Worm (Caenorhabditis elegans): Measurements from ENCODE around the gene bar-1.

The bar-1 gene

ce11 chrX:7131206-7131605 lies 39.2 kb downstream of the bar-1 start:
- TF ChIP-seq klf-2 (GFP tag; conservative IDR thresholded peaks at IDR 0.05) (no peak), cog-1 (tag; optimal IDR thresholded peaks at IDR 0.05) (no peak), flt-1 (GFP tag; IDR thresholded peaks at IDR 0.05) (no peak), ztf-29 (GFP tag; IDR thresholded peaks at IDR 0.05) (no peak), ztf-23 (GFP tag; IDR thresholded peaks at IDR 0.05) (no peak), T22C8.4 (GFP tag; IDR thresholded peaks at IDR 0.05) (no peak), med-1 (GFP tag; optimal IDR thresholded peaks at IDR 0.05; ENCODE audit: insufficient read depth) (no peak), tab-1 (GFP tag; IDR thresholded peaks at IDR 0.05) (no peak)

DNA sequence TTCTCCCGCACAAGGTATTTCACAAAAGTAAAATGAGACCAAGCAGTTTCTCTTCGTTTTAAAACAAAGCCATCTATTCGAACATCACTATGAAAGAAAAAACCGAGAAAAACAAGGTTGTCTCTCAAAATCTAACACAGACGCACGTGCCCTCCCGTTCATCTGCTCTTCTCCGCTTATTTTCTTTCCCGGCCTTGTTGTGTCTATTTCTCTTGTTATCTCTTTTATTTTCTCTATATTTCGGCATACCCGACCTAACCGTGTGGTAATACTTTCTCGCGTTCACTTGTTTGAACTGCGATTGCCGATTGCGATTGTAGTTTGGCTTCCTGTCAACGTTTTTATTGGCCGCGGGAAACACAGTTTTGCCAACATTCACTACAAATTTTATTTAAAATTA lies 41.0 kb downstream of the bar-1 start:
- TF ChIP-seq ref-1 (GFP tag; conservative IDR thresholded peaks at IDR 0.05) (0 out of 2 replicates have a peak, but pooled peaks have one; percentile 5), cog-1 (tag; optimal IDR thresholded peaks at IDR 0.05) (no peak)

- TF ChIP-seq ref-1 (GFP tag; conservative IDR thresholded peaks at IDR 0.05) (no peak), klf-2 (GFP tag; conservative IDR thresholded peaks at IDR 0.05) (no peak), cog-1 (tag; optimal IDR thresholded peaks at IDR 0.05) (no peak), flt-1 (GFP tag; IDR thresholded peaks at IDR 0.05) (no peak), ztf-29 (GFP tag; IDR thresholded peaks at IDR 0.05) (no peak), T22C8.4 (GFP tag; IDR thresholded peaks at IDR 0.05) (no peak), med-1 (GFP tag; optimal IDR thresholded peaks at IDR 0.05; ENCODE audit: insufficient read depth) (no peak), tab-1 (GFP tag; IDR thresholded peaks at IDR 0.05) (no peak)
Measured at ce11 chrX:7128615-7129014, 41.8 kb downstream of the bar-1 start.

- TF ChIP-seq ztf-29 (GFP tag; IDR thresholded peaks at IDR 0.05), result no peak
- no peak for TF ChIP-seq tab-1 (GFP tag; IDR thresholded peaks at IDR 0.05)
- no peak for TF ChIP-seq cog-1 (tag; optimal IDR thresholded peaks at IDR 0.05)
- no peak for TF ChIP-seq med-1 (GFP tag; optimal IDR thresholded peaks at IDR 0.05; ENCODE audit: insufficient read depth)
- TF ChIP-seq klf-2 (GFP tag; conservative IDR thresholded peaks at IDR 0.05), result no peak
- no peak for TF ChIP-seq ztf-23 (GFP tag; IDR thresholded peaks at IDR 0.05)
- TF ChIP-seq flt-1 (GFP tag; IDR thresholded peaks at IDR 0.05), result no peak
- TF ChIP-seq T22C8.4 (GFP tag; IDR thresholded peaks at IDR 0.05), result no peak
- no peak for TF ChIP-seq ref-1 (GFP tag; conservative IDR thresholded peaks at IDR 0.05)
Measured at ce11 chrX:7126348-7126747, 44.1 kb downstream of the bar-1 start, which contains the start of gene ist-1. Gene ist-1 (plus strand): TSS chrX:7126648.

- TF ChIP-seq tab-1 (GFP tag; IDR thresholded peaks at IDR 0.05) (no peak), ztf-29 (GFP tag; IDR thresholded peaks at IDR 0.05) (no peak), klf-2 (GFP tag; conservative IDR thresholded peaks at IDR 0.05) (no peak), ztf-23 (GFP tag; IDR thresholded peaks at IDR 0.05) (no peak), med-1 (GFP tag; optimal IDR thresholded peaks at IDR 0.05; ENCODE audit: insufficient read depth) (no peak), T22C8.4 (GFP tag; IDR thresholded peaks at IDR 0.05) (no peak), cog-1 (tag; optimal IDR thresholded peaks at IDR 0.05) (no peak), flt-1 (GFP tag; IDR thresholded peaks at IDR 0.05) (no peak), ref-1 (GFP tag; conservative IDR thresholded peaks at IDR 0.05) (no peak)
Measured at ce11 chrX:7125178-7125577, 45.2 kb downstream of the bar-1 start.

DNA sequence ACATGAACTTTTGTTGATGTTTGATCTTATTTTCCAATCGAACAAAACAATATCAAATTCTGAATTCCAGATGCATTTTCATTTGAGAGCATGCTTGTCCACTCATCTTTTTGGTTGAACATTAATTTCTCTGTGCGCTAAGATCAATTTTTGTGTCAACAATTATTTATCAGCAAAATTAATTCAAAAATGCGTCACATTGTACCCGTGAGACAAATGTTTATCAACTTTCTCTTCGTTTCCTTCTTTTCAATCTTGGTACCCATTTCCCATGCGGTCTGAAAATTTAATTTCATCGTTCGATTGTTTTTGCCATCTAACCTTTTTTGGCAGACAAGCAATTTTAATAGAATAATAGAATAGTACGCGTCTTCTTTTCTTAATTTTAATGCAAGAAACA lies 46.4 kb downstream of the bar-1 start:
- TF ChIP-seq ztf-29 (GFP tag; IDR thresholded peaks at IDR 0.05) (no peak), T22C8.4 (GFP tag; IDR thresholded peaks at IDR 0.05) (no peak), cog-1 (tag; optimal IDR thresholded peaks at IDR 0.05) (no peak), ref-1 (GFP tag; conservative IDR thresholded peaks at IDR 0.05) (no peak), tab-1 (GFP tag; IDR thresholded peaks at IDR 0.05) (no peak), flt-1 (GFP tag; IDR thresholded peaks at IDR 0.05) (no peak), klf-2 (GFP tag; conservative IDR thresholded peaks at IDR 0.05) (no peak), med-1 (GFP tag; optimal IDR thresholded peaks at IDR 0.05; ENCODE audit: insufficient read depth) (no peak), ztf-23 (GFP tag; IDR thresholded peaks at IDR 0.05) (no peak)

ce11 chrX:7122655-7123054 lies 47.8 kb downstream of the bar-1 start:
- TF ChIP-seq ztf-29 (GFP tag; IDR thresholded peaks at IDR 0.05) (no peak), klf-2 (GFP tag; conservative IDR thresholded peaks at IDR 0.05) (no peak), T22C8.4 (GFP tag; IDR thresholded peaks at IDR 0.05) (no peak), cog-1 (tag; optimal IDR thresholded peaks at IDR 0.05) (no peak), med-1 (GFP tag; optimal IDR thresholded peaks at IDR 0.05; ENCODE audit: insufficient read depth) (no peak), tab-1 (GFP tag; IDR thresholded peaks at IDR 0.05) (no peak), flt-1 (GFP tag; IDR thresholded peaks at IDR 0.05) (no peak), ztf-23 (GFP tag; IDR thresholded peaks at IDR 0.05) (no peak), ref-1 (GFP tag; conservative IDR thresholded peaks at IDR 0.05) (no peak)

- TF ChIP-seq flt-1 (GFP tag; IDR thresholded peaks at IDR 0.05) (no peak), tab-1 (GFP tag; IDR thresholded peaks at IDR 0.05) (no peak)
Measured at ce11 chrX:7116896-7117295, 53.5 kb downstream of the bar-1 start, which contains the start of gene hen-1. Gene hen-1 (minus strand): TSS chrX:7116996.
